Worm (Caenorhabditis elegans): ENCODE data around the gene aqp-11.
A peak's percentile ranks its signal among the peaks of the same experiment; 100 is the strongest.

aqp-11 gene

DNA sequence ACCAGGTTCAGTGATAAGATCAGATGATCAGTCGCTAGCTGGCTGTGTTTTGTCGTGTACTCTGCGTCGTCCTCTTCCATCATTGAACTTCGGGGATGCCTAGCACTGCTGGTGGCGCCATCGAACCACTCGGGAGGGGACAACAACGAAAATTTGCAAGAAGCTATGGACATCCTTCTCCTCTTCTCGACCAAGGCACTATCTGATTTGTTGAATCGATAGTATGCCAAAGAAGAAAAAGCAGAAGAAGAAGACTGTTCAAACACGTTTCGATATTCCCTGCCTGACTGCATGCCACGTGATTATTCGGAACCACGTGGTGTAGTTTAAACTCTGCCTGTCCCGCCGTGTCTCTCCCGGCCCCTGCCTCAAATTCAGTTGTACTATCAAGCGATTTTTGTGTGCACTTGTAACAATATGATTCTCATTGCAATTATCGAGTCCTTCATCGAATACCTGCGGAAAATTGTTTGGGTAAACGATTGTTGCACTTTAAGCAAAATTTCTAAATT lies 46.2 kb downstream of the aqp-11 start:
- no peak for TF ChIP-seq B0261.1 (tag; optimal IDR thresholded peaks at IDR 0.05)
- TF ChIP-seq atf-7 (tag; optimal IDR thresholded peaks at IDR 0.05), result no peak
- TF ChIP-seq attf-3 (GFP tag; conservative IDR thresholded peaks at IDR 0.05), result no peak
- no peak for TF ChIP-seq sptf-2 (GFP tag; optimal IDR thresholded peaks at IDR 0.05)
- no peak for TF ChIP-seq snpc-1.1 (tag; optimal IDR thresholded peaks at IDR 0.05; ENCODE audit: insufficient read depth)
- TF ChIP-seq D2030.7 (GFP tag; IDR thresholded peaks at IDR 0.05), result no peak
- no peak for TF ChIP-seq lir-1 (GFP tag; conservative IDR thresholded peaks at IDR 0.05)
- 0 out of 2 replicates have a peak, but pooled peaks have one; percentile 52 for TF ChIP-seq let-526 (GFP tag; IDR thresholded peaks at IDR 0.05)
- 0 out of 2 replicates have a peak, but pooled peaks have one; percentile 27 for TF ChIP-seq C06A6.2 (GFP tag; conservative IDR thresholded peaks at IDR 0.05)
- no peak for TF ChIP-seq ztf-3 (GFP tag; optimal IDR thresholded peaks at IDR 0.05)
- TF ChIP-seq die-1 (tag; optimal IDR thresholded peaks at IDR 0.05), result peak; percentile 31
- TF ChIP-seq hmg-20 (GFP tag; IDR thresholded peaks at IDR 0.05), result no peak
- TF ChIP-seq rpc-1 (optimal IDR thresholded peaks at IDR 0.05), result no peak
- TF ChIP-seq rpc-1 (tag; optimal IDR thresholded peaks at IDR 0.05), result no peak
- peak; percentile 24 for TF ChIP-seq dox-1 (GFP tag; IDR thresholded peaks at IDR 0.05)
- no peak for TF ChIP-seq egl-18 (GFP tag; IDR thresholded peaks at IDR 0.05)
- peak; percentile 1 for TF ChIP-seq somi-1 (GFP tag; optimal IDR thresholded peaks at IDR 0.05)
- TF ChIP-seq zim-3 (tag; optimal IDR thresholded peaks at IDR 0.05), result no peak
- TF ChIP-seq Y53F4B.3 (GFP tag; IDR thresholded peaks at IDR 0.05), result no peak
- TF ChIP-seq fkh-3 (tag; optimal IDR thresholded peaks at IDR 0.05), result no peak
- no peak for TF ChIP-seq Y53G8AR.9 (GFP tag; conservative IDR thresholded peaks at IDR 0.05)
- no peak for TF ChIP-seq akir-1 (GFP tag; optimal IDR thresholded peaks at IDR 0.05)
- no peak for TF ChIP-seq ztf-25 (GFP tag; IDR thresholded peaks at IDR 0.05)
- TF ChIP-seq ztf-26 (tag; optimal IDR thresholded peaks at IDR 0.05), result peak; percentile 46
- peak; percentile 33 for TF ChIP-seq attf-5 (GFP tag; optimal IDR thresholded peaks at IDR 0.05)
- TF ChIP-seq T07F8.4 (tag; optimal IDR thresholded peaks at IDR 0.05), result no peak
- no peak for TF ChIP-seq cebp-1 (GFP tag; IDR thresholded peaks at IDR 0.05)
- TF ChIP-seq cebp-1 (tag; optimal IDR thresholded peaks at IDR 0.05), result peak; percentile 44
- TF ChIP-seq zfh-2 (GFP tag; conservative IDR thresholded peaks at IDR 0.05), result 0 out of 2 replicates have a peak, but pooled peaks have one; percentile 15
- TF ChIP-seq F52B5.7 (tag; optimal IDR thresholded peaks at IDR 0.05), result peak; percentile 8
- no peak for TF ChIP-seq unc-62 (GFP tag; optimal IDR thresholded peaks at IDR 0.05)

DNA sequence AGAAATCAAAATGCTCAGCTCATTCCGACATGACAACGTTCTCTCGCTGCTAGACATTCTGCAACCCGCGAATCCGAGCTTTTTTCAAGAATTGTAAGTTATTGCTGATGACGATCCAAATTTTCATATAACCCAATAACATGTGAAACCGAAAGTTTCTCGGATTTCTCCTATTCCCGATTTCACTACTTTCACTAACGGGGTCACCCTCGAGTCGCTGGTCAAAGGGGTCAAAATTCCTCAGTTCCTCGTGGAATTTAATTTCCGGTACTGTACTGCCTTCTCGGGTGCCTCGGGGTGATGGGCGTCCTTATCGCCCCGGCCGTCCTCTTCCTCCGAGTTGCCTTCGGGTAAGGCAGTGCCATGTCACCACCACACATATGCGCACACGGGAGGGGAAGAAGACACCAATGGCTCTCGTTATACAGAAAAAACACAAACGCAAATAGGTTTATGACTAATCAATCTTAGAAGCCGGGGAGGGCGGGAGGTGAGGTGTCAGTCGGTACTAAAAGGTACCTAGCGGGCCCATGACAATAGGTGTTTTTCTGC lies 47.2 kb downstream of the aqp-11 start:
- TF ChIP-seq aptf-3 (GFP tag; IDR thresholded peaks at IDR 0.05) (no peak), F52B5.7 (tag; optimal IDR thresholded peaks at IDR 0.05) (no peak), F23B12.7 (tag; optimal IDR thresholded peaks at IDR 0.05; ENCODE audit: insufficient read depth) (no peak), dox-1 (GFP tag; IDR thresholded peaks at IDR 0.05) (0 out of 2 replicates have a peak, but pooled peaks have one; percentile 31), attf-5 (GFP tag; optimal IDR thresholded peaks at IDR 0.05) (no peak), him-1 (tag; optimal IDR thresholded peaks at IDR 0.05) (no peak), ceh-79 (tag; optimal IDR thresholded peaks at IDR 0.05) (no peak), ekl-4 (GFP tag; IDR thresholded peaks at IDR 0.05) (no peak), egl-18 (GFP tag; IDR thresholded peaks at IDR 0.05) (no peak), let-607 (tag; optimal IDR thresholded peaks at IDR 0.05) (no peak), attf-6 (GFP tag; IDR thresholded peaks at IDR 0.05) (no peak), rec-8 (tag; optimal IDR thresholded peaks at IDR 0.05) (no peak), nfya-2 (GFP tag; IDR thresholded peaks at IDR 0.05) (no peak), F39B2.1 (GFP tag; IDR thresholded peaks at IDR 0.05) (no peak), lin-40 (tag; optimal IDR thresholded peaks at IDR 0.05) (no peak), madf-6 (GFP tag; IDR thresholded peaks at IDR 0.05) (no peak), ztf-28 (GFP tag; IDR thresholded peaks at IDR 0.05) (no peak), lsl-1 (GFP tag; optimal IDR thresholded peaks at IDR 0.05) (no peak), lag-1 (GFP tag; IDR thresholded peaks at IDR 0.05) (no peak), pbrm-1 (GFP tag; IDR thresholded peaks at IDR 0.05) (no peak), ztf-3 (GFP tag; optimal IDR thresholded peaks at IDR 0.05) (peak; percentile 33), attf-3 (GFP tag; conservative IDR thresholded peaks at IDR 0.05) (no peak), lir-1 (GFP tag; conservative IDR thresholded peaks at IDR 0.05) (no peak), K11D2.4 (GFP tag; IDR thresholded peaks at IDR 0.05) (no peak)
